Worm (Caenorhabditis elegans): ENCODE measurements around the gene K06A4.2.

- TF ChIP-seq W03F9.2 (tag; optimal IDR thresholded peaks at IDR 0.05) (no peak), him-1 (tag; optimal IDR thresholded peaks at IDR 0.05) (no peak), dao-5 (tag; optimal IDR thresholded peaks at IDR 0.05) (no peak)
Measured at ce11 chrV:9453333-9453732, 30.7 kb upstream of the K06A4.2 start.
